Worm (Caenorhabditis elegans) whole organism, L2 larva: ENCODE measurements around the gene crn-3.
A peak's percentile ranks its signal among the peaks of the same experiment; 100 is the strongest.

Source experiments
- C34F6.9 ChIP-seq: fragments of 150-350 bp; optimal IDR thresholded peaks from 2 replicates; lab custom pipeline; 2014; ENCODE audit warnings: missing biosample characterization, missing genetic modification characterization
- F13H6.1 ChIP-seq: sonication (generic microtip); optimal IDR thresholded peaks from 2 replicates; lab custom pipeline; 2016; ENCODE audit warnings: missing genetic modification characterization, missing compliant biosample characterization
- R02D3.7 ChIP-seq: fragments of 150-350 bp; optimal IDR thresholded peaks from 2 replicates; lab custom pipeline; 2014; ENCODE audit warnings: missing biosample characterization, missing genetic modification characterization
- Y55F3AM.14 ChIP-seq: fragments of 200-800 bp; sonication (Bioruptor generic); optimal IDR thresholded peaks from 2 replicates; lab custom pipeline; 2018; ENCODE audit warnings: mild to moderate bottlenecking, missing genetic modification characterization, missing compliant biosample characterization
- ZK546.5 ChIP-seq: sonication (generic microtip); optimal IDR thresholded peaks from 2 replicates; lab custom pipeline; 2017; ENCODE audit warnings: missing biosample characterization, missing genetic modification characterization
- alr-1 ChIP-seq: fragments of 150-350 bp; optimal IDR thresholded peaks from 2 replicates; lab custom pipeline; 2014; ENCODE audit warnings: missing biosample characterization, missing genetic modification characterization
- aly-2 ChIP-seq: fragments of 150-350 bp; optimal IDR thresholded peaks from 2 replicates; lab custom pipeline; 2014; ENCODE audit warnings: missing biosample characterization, missing genetic modification characterization
- ama-1 ChIP-seq: fragments of 150-350 bp; optimal IDR thresholded peaks from 2 replicates; lab custom pipeline; 2018; ENCODE audit warnings: inconsistent platforms
- blmp-1 ChIP-seq: sonication (generic microtip); optimal IDR thresholded peaks from 2 replicates; lab custom pipeline; 2017; ENCODE audit warnings: missing genetic modification characterization, mild to moderate bottlenecking, missing compliant biosample characterization, antibody characterized with exemption, moderate library complexity; ENCODE audit not compliant: insufficient read depth
- ceh-82 ChIP-seq: fragments of 150-350 bp; optimal IDR thresholded peaks from 2 replicates; lab custom pipeline; 2014; ENCODE audit warnings: missing biosample characterization, missing genetic modification characterization
- crh-2 ChIP-seq: sonication (generic microtip); optimal IDR thresholded peaks from 2 replicates; lab custom pipeline; 2017; ENCODE audit warnings: missing biosample characterization, missing genetic modification characterization
- dmd-4 ChIP-seq: sonication (generic microtip); optimal IDR thresholded peaks from 2 replicates; lab custom pipeline; 2017; ENCODE audit warnings: missing biosample characterization, missing genetic modification characterization
- egl-27 ChIP-seq: sonication (generic microtip); optimal IDR thresholded peaks from 3 replicates; lab custom pipeline; 2017; ENCODE audit warnings: missing biosample characterization, missing genetic modification reagents, missing genetic modification characterization
- elt-1 ChIP-seq: fragments of 150-350 bp; optimal IDR thresholded peaks from 2 replicates; lab custom pipeline; 2014; ENCODE audit warnings: missing biosample characterization, missing genetic modification characterization
- fos-1 ChIP-seq: fragments of 150-350 bp; optimal IDR thresholded peaks from 2 replicates; lab custom pipeline; 2014; ENCODE audit warnings: missing biosample characterization, missing genetic modification characterization
- gmeb-1 ChIP-seq: fragments of 150-350 bp; optimal IDR thresholded peaks from 2 replicates; lab custom pipeline; 2014; ENCODE audit warnings: missing biosample characterization, missing genetic modification characterization
- lin-11 ChIP-seq: fragments of 150-350 bp; sonication (generic microtip); optimal IDR thresholded peaks from 2 replicates; lab custom pipeline; 2014; ENCODE audit warnings: missing biosample characterization, missing genetic modification characterization, inconsistent platforms, mixed read lengths
- lin-13 ChIP-seq: fragments of 150-350 bp; optimal IDR thresholded peaks from 2 replicates; lab custom pipeline; 2014; ENCODE audit warnings: missing biosample characterization, missing genetic modification reagents, missing genetic modification characterization
- lsy-2 ChIP-seq, 2 experiments: fragments of 150-350 bp in 1 of 2; sonication (generic microtip) in 1 of 2; optimal IDR thresholded peaks; 2 replicates each; lab custom pipeline; 2014 to 2017; ENCODE audit warnings: missing biosample characterization in 2 of 2, missing genetic modification characterization in 2 of 2
- mab-5 ChIP-seq: fragments of 150-350 bp; optimal IDR thresholded peaks from 2 replicates; lab custom pipeline; 2014; ENCODE audit warnings: missing biosample characterization, missing genetic modification characterization
- mbf-1 ChIP-seq: sonication (generic microtip); optimal IDR thresholded peaks from 2 replicates; lab custom pipeline; 2017; ENCODE audit warnings: missing biosample characterization, missing genetic modification characterization
- mdl-1 ChIP-seq, 2 experiments: fragments of 150-350 bp in 1 of 2; sonication (generic microtip) in 1 of 2; optimal IDR thresholded peaks; 2 replicates each; lab custom pipeline; 2017; ENCODE audit warnings: missing biosample characterization in 2 of 2, missing genetic modification characterization in 2 of 2
- nhr-10 ChIP-seq: sonication (generic microtip); optimal IDR thresholded peaks from 2 replicates; lab custom pipeline; 2017; ENCODE audit warnings: missing biosample characterization, missing genetic modification characterization
- nhr-11 ChIP-seq: fragments of 150-350 bp; optimal IDR thresholded peaks from 2 replicates; lab custom pipeline; 2014; ENCODE audit warnings: missing biosample characterization, missing genetic modification characterization
- nhr-129 ChIP-seq: fragments of 150-350 bp; optimal IDR thresholded peaks from 2 replicates; lab custom pipeline; 2014; ENCODE audit warnings: missing biosample characterization, missing genetic modification characterization
- nhr-21 ChIP-seq: fragments of 150-350 bp; optimal IDR thresholded peaks from 2 replicates; lab custom pipeline; 2014; ENCODE audit warnings: missing biosample characterization, missing genetic modification characterization
- nhr-23 ChIP-seq: fragments of 150-350 bp; optimal IDR thresholded peaks from 2 replicates; lab custom pipeline; 2014; ENCODE audit warnings: missing biosample characterization, missing genetic modification reagents, missing genetic modification characterization
- nhr-237 ChIP-seq: fragments of 150-350 bp; optimal IDR thresholded peaks from 2 replicates; lab custom pipeline; 2014; ENCODE audit warnings: missing biosample characterization, missing genetic modification characterization
- nhr-25 ChIP-seq: fragments of 150-350 bp; sonication (generic microtip); optimal IDR thresholded peaks from 3 replicates; lab custom pipeline; 2014; ENCODE audit warnings: missing biosample characterization, missing genetic modification characterization
- nhr-6 ChIP-seq: fragments of 150-350 bp; optimal IDR thresholded peaks from 2 replicates; lab custom pipeline; 2014; ENCODE audit warnings: missing biosample characterization, missing genetic modification characterization
- peb-1 ChIP-seq: fragments of 150-350 bp; optimal IDR thresholded peaks from 2 replicates; lab custom pipeline; 2014; ENCODE audit warnings: missing biosample characterization, missing genetic modification characterization
- sem-4 ChIP-seq: fragments of 150-350 bp; optimal IDR thresholded peaks from 2 replicates; lab custom pipeline; 2014; ENCODE audit warnings: missing biosample characterization, missing genetic modification reagents, missing genetic modification characterization
- skn-1 ChIP-seq: sonication (generic microtip); optimal IDR thresholded peaks from 2 replicates; lab custom pipeline; 2017; ENCODE audit warnings: missing biosample characterization, missing genetic modification characterization
- sma-3 ChIP-seq: sonication (generic microtip); optimal IDR thresholded peaks from 2 replicates; lab custom pipeline; 2016; ENCODE audit warnings: missing genetic modification reagents, missing genetic modification characterization, missing compliant biosample characterization
- sma-9 ChIP-seq, 2 experiments: fragments of 150-350 bp in 1 of 2; sonication (generic microtip) in 1 of 2; optimal IDR thresholded peaks; 2 replicates each; lab custom pipeline; 2014 to 2016; ENCODE audit warnings: missing genetic modification characterization in 2 of 2, mild to moderate bottlenecking in 1 of 2, missing biosample characterization in 1 of 2, missing compliant biosample characterization in 1 of 2, missing genetic modification reagents in 1 of 2, moderate library complexity in 1 of 2
- snpc-4 ChIP-seq: fragments of 150-350 bp; optimal IDR thresholded peaks from 2 replicates; lab custom pipeline; 2014; ENCODE audit warnings: missing biosample characterization, missing genetic modification characterization
- unc-55 ChIP-seq: fragments of 150-350 bp; sonication (generic microtip); optimal IDR thresholded peaks from 3 replicates; lab custom pipeline; 2014; ENCODE audit warnings: missing biosample characterization, missing genetic modification reagents, missing genetic modification characterization
- unc-62 ChIP-seq: fragments of 150-350 bp; optimal IDR thresholded peaks from 2 replicates; lab custom pipeline; 2014; ENCODE audit warnings: missing biosample characterization, missing genetic modification reagents, missing genetic modification characterization
- ztf-11 ChIP-seq: sonication (generic microtip); optimal IDR thresholded peaks from 2 replicates; lab custom pipeline; 2017; ENCODE audit warnings: missing biosample characterization, missing genetic modification characterization
- ztf-4 ChIP-seq: fragments of 150-350 bp; optimal IDR thresholded peaks from 2 replicates; lab custom pipeline; 2014; ENCODE audit warnings: missing biosample characterization, missing genetic modification characterization

Gene crn-3

DNA sequence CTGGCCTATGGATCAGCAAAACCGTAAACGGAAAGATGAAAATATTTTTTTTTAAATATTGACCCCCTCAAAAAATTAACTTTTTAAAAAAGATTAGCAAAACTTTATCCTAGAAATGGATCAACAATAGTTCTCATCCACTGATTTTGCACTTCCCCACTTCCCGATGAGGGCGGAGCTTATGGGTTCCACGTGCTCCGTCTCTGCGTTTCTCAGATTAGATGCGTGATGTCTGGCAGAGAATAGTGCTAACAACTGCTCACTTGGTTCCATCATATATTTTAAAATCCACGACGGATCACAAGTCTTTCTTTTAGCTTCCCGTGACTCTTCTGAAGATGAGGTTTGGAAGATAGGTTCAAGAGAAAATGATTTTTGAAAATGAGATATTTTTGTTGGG lies 29.5 kb upstream of the crn-3 start:
- peak; percentile 6 to 43 for TF ChIP-seq mdl-1 (tag; optimal IDR thresholded peaks at IDR 0.05; lab: Kevin White, UChicago)
- TF ChIP-seq F13H6.1 (tag; lab: Kevin White, UChicago): peak; percentile 45
- no peak for TF ChIP-seq lin-13 (GFP tag; lab: Kevin White, UChicago)
- peak; percentile 20 for TF ChIP-seq nhr-6 (tag; lab: Kevin White, UChicago)
- peak; percentile 66 for TF ChIP-seq sma-9 (GFP tag; optimal IDR thresholded peaks at IDR 0.05; lab: Kevin White, UChicago)
- no peak for TF ChIP-seq sma-9 (tag; optimal IDR thresholded peaks at IDR 0.05; lab: Kevin White, UChicago)
- peak; percentile 58 for TF ChIP-seq nhr-129 (tag; lab: Kevin White, UChicago)

DNA sequence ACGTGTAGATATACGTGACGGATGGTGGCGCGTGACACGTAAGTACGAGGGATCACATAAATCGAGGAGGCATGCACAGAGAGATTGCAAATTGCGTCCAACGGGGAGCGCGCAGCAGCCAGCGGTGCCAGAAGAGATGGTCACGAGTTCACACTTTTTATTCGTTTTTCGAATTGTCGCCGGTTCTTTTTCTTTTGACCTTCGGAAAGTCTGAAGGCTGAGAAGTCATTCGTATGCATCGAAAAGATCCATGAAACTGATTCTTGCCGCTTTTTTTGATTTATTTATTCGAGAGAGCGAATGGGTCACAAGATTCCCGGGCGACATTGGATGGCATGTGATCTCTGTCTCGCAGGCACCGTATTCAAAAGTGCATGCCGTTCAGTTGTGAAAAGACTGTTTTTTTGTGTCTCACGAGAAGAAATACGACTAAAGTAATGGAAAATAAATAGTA lies 28.9 kb upstream of the crn-3 start:
- TF ChIP-seq snpc-4 (tag; lab: Kevin White, UChicago): peak; percentile 28
- TF ChIP-seq sma-3 (GFP tag; lab: Kevin White, UChicago): peak; percentile 59
- TF ChIP-seq peb-1 (tag; lab: Kevin White, UChicago): no peak
- TF ChIP-seq C34F6.9 (tag; lab: Kevin White, UChicago): peak; percentile 86
- TF ChIP-seq crh-2: no peak
- peak; percentile 81 for TF ChIP-seq ama-1 (lab: Kevin White, UChicago)
- peak; percentile 73 for TF ChIP-seq sma-9 (GFP tag; optimal IDR thresholded peaks at IDR 0.05; lab: Kevin White, UChicago)
- no peak for TF ChIP-seq sma-9 (tag; optimal IDR thresholded peaks at IDR 0.05; lab: Kevin White, UChicago)
- peak; percentile 85 for TF ChIP-seq nhr-25
- TF ChIP-seq nhr-129 (tag; lab: Kevin White, UChicago): peak; percentile 77
- no peak for TF ChIP-seq elt-1 (tag; lab: Kevin White, UChicago)
- TF ChIP-seq gmeb-1: peak; percentile 60
- TF ChIP-seq lin-13 (GFP tag; lab: Kevin White, UChicago): peak; percentile 3
- no peak for TF ChIP-seq alr-1 (tag; lab: Kevin White, UChicago)
- TF ChIP-seq blmp-1 (tag; lab: Kevin White, UChicago): peak; percentile 60
- TF ChIP-seq F13H6.1 (tag; lab: Kevin White, UChicago): peak; percentile 50
- TF ChIP-seq nhr-237 (tag; lab: Kevin White, UChicago): no peak
- peak; percentile 41 for TF ChIP-seq mab-5 (tag; lab: Kevin White, UChicago)
- peak; percentile 53 for TF ChIP-seq Y55F3AM.14 (GFP tag; lab: Kevin White, UChicago)
- peak in 1 of 2 experiments; percentile 67 for TF ChIP-seq lsy-2 (tag; optimal IDR thresholded peaks at IDR 0.05; lab: Kevin White, UChicago)
- TF ChIP-seq nhr-11: no peak
- no peak for TF ChIP-seq unc-55 (GFP tag; lab: Kevin White, UChicago)
- TF ChIP-seq ZK546.5 (tag; lab: Kevin White, UChicago): no peak
- no peak for TF ChIP-seq nhr-6 (tag; lab: Kevin White, UChicago)
- no peak for TF ChIP-seq skn-1 (tag; lab: Kevin White, UChicago)
- TF ChIP-seq ztf-11 (tag; lab: Kevin White, UChicago): no peak
- no peak for TF ChIP-seq nhr-10 (tag; lab: Kevin White, UChicago)
- no peak for TF ChIP-seq aly-2 (tag; lab: Kevin White, UChicago)
- TF ChIP-seq lin-11 (tag; lab: Kevin White, UChicago): peak; percentile 16
- no peak for TF ChIP-seq fos-1 (tag; lab: Kevin White, UChicago)
- peak; percentile 73 for TF ChIP-seq sem-4 (tag; lab: Kevin White, UChicago)
- TF ChIP-seq nhr-21 (tag; lab: Kevin White, UChicago): peak; percentile 68
- TF ChIP-seq mdl-1 (tag; optimal IDR thresholded peaks at IDR 0.05; lab: Kevin White, UChicago): peak in 1 of 2 experiments; percentile 7
- no peak for TF ChIP-seq unc-62 (GFP tag; lab: Kevin White, UChicago)
- peak; percentile 62 for TF ChIP-seq ztf-4 (tag; lab: Kevin White, UChicago)

DNA sequence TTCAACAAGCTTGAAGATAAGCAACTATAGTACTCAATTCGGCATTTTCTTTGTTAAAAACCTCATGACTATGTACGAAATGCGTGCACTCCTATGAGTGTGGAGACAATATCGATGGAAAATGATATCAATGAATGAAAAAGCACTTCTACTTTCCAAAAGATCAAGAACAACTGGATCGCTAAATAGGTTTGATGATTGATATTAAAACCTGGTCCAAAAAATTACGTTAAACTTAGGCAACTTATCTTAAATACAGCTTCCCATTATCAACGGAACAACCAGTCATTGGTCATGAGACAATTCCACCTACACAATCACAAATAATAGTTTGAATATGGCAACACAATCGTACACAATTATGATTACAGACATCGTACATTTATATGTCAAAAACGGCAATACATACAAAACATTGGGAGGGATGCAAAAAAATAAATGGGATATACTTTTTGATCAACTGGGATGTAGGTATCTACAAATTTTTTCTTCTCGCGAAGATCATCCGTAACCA lies 28.1 kb upstream of the crn-3 start:
- no peak for TF ChIP-seq skn-1 (tag; lab: Kevin White, UChicago)
- no peak for TF ChIP-seq sma-3 (GFP tag; lab: Kevin White, UChicago)
- TF ChIP-seq R02D3.7: no peak
- TF ChIP-seq nhr-23 (tag; lab: Kevin White, UChicago): no peak
- TF ChIP-seq unc-62 (GFP tag; lab: Kevin White, UChicago): no peak
- TF ChIP-seq nhr-21 (tag; lab: Kevin White, UChicago): peak; percentile 23
- TF ChIP-seq egl-27 (tag; lab: Kevin White, UChicago): no peak
- TF ChIP-seq blmp-1 (tag; lab: Kevin White, UChicago): no peak
- TF ChIP-seq dmd-4 (tag; lab: Kevin White, UChicago): no peak
- TF ChIP-seq ceh-82 (tag; lab: Kevin White, UChicago): no peak
- peak; percentile 4 for TF ChIP-seq fos-1 (tag; lab: Kevin White, UChicago)
- TF ChIP-seq C34F6.9 (tag; lab: Kevin White, UChicago): no peak
- TF ChIP-seq nhr-11: no peak
- TF ChIP-seq nhr-6 (tag; lab: Kevin White, UChicago): peak; percentile 13
- peak; percentile 7 for TF ChIP-seq ama-1 (lab: Kevin White, UChicago)
- no peak for TF ChIP-seq aly-2 (tag; lab: Kevin White, UChicago)
- TF ChIP-seq lin-11 (tag; lab: Kevin White, UChicago): no peak
- no peak for TF ChIP-seq mbf-1 (tag; lab: Kevin White, UChicago)
- no peak for TF ChIP-seq lin-13 (GFP tag; lab: Kevin White, UChicago)
